Worm (Caenorhabditis elegans): ENCODE results near the gene T22B2.3.

The T22B2.3 gene

DNA sequence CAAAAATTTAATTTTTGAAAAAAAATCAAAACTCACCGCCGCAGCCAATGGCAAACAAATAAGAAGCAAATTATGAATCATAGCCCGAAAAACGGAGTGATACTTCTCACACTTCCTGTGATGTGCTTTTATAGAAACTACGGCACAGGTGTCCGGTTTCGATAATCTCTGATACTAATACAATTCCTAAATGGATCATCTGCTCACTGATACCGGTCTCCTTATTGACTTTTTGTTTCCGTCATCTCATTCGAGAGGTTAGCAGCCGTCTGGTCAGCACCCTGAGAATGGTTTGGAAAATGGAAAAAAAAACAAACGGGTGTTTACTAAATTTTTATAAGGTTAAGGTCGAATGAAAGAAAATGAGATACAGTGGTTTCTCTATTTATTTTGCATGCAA, 1.4 kb upstream of the T22B2.3 start, which contains the start of gene idpp-9:
Gene idpp-9, minus strand, starts transcription at position 101 of the 400 bp plus-strand sequence.
- TF ChIP-seq W03F9.2 (tag; optimal IDR thresholded peaks at IDR 0.05) (no peak), him-1 (tag; optimal IDR thresholded peaks at IDR 0.05) (no peak), dao-5 (tag; optimal IDR thresholded peaks at IDR 0.05) (no peak)

DNA sequence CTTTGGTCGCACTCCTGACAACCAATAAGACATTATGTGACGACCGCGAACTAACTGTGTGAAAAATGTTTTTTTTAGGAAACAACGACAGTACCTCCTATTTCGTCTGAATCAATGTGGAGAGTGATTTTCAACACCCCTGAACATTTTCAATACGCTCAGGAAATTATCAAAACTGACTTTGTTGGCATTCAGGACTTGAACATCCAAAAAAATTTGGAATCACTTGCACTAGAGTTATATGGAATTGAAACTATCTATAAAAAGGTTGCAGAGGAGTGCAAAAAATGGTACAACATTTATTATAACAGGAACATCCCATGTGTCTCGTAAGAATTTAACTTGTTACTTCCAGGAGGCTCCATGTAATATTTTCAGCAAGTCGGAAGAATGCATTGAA, 1.1 kb downstream of the T22B2.3 start:
- no peak for TF ChIP-seq him-1 (tag; optimal IDR thresholded peaks at IDR 0.05)
- no peak for TF ChIP-seq dao-5 (tag; optimal IDR thresholded peaks at IDR 0.05)
- TF ChIP-seq W03F9.2 (tag; optimal IDR thresholded peaks at IDR 0.05), result no peak

DNA sequence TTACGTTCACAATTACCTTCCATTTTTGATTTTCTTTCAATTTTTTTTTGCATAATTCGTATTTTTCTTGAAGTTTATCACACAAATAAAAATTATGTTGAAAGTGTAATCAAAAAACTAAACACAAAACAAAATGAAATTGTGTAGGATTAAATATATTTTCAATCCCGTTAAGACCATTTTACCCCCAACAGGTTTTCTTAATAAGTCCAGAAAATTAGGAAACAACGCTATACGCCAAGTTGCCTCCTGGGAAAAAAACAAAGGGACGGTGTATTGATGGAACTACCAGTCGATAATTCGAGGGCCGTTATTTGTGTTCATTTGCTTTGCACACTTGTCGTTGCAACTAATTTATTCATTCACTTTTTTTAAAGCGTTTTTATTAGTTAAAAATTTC, 2.6 kb downstream of the T22B2.3 start:
- no peak for TF ChIP-seq him-1 (tag; optimal IDR thresholded peaks at IDR 0.05)
- no peak for TF ChIP-seq dao-5 (tag; optimal IDR thresholded peaks at IDR 0.05)
- TF ChIP-seq W03F9.2 (tag; optimal IDR thresholded peaks at IDR 0.05), result no peak

DNA sequence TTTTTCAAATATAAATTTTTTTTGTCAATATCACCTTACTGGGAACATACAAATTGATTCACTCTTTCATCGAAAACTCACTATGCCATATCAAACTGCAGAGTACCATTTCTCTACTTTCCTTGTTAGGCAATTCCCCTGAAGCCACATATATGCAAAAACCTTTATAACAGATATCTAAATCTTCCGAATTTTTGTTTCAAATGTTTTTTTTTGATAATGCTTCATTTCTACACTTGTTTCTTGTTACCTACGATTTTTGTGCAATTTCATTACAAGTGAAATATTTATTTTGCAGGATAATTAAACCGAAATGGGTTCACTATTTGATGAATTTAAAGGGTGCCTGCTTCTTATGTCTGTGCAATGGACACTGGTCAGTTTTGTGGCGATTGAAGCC, 3.0 kb downstream of the T22B2.3 start, which contains the start of gene T22B2.2:
Gene T22B2.2, plus strand, starts transcription at position 301 of the 400 bp plus-strand sequence.
- TF ChIP-seq him-1 (tag; optimal IDR thresholded peaks at IDR 0.05), result no peak
- no peak for TF ChIP-seq dao-5 (tag; optimal IDR thresholded peaks at IDR 0.05)
- no peak for TF ChIP-seq W03F9.2 (tag; optimal IDR thresholded peaks at IDR 0.05)

DNA sequence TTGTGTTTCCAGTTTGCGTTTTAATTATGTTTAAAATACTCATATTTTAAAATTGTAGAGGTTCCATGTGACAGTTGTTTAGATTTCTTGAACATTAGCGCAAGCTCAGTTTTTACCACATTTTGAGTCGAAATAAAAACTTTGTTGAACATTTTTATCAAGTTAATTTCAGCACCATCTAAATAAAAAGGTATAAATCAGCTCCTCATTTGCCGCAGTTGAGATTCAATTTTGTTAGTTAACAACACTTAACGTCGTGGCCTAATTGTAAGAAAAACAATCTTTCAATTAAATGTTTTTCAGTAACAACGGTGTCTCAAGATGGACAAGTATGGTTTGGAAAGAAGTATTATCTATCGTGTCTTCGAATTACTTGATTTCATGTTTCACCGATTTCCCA, 3.6 kb downstream of the T22B2.3 start:
- TF ChIP-seq him-1 (tag; optimal IDR thresholded peaks at IDR 0.05) (no peak), W03F9.2 (tag; optimal IDR thresholded peaks at IDR 0.05) (no peak), dao-5 (tag; optimal IDR thresholded peaks at IDR 0.05) (no peak)

DNA sequence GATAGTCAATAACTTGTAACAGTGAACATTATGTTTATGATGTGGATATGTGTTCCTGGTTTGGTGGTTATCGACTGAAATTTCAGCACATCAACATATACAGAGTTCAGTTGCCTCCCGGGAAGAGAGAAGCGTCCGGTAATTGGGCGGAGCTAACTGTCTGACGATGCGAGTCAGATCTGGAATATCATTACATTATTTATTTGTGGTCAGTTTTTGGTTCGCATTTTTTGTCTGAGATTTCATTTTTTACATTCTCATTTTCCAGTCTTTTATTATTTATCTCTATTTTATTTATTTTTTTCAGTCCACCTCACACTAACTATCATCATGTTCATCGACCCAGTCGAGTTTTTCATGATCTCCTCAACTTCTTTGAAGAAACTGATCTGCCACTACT, 8.7 kb downstream of the T22B2.3 start, which contains the start of gene T22B2.1:
Gene T22B2.1, plus strand, starts transcription at position 301 of the 400 bp plus-strand sequence.
- TF ChIP-seq him-1 (tag; optimal IDR thresholded peaks at IDR 0.05), result no peak
- TF ChIP-seq W03F9.2 (tag; optimal IDR thresholded peaks at IDR 0.05), result no peak
- TF ChIP-seq dao-5 (tag; optimal IDR thresholded peaks at IDR 0.05), result no peak

DNA sequence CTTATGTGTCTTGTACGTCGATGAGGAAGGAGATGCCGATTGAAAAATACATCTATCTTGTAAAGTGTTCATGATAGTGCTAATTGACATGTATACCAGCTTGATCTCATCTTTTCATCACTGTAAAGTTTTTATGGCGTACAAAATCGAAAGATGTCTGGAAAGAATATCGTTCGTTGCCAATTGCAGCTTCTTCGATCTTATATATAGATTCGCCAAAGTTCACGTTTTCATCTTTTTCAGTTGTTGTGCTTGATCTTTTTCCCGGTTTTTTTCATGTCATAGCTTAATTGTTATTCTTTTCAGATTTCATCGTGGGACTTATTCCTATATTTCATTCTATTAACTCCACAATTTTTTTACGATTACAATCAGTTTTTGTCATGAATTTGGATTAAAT, 14.2 kb downstream of the T22B2.3 start, which contains the start of gene adt-3:
Gene adt-3, plus strand, starts transcription at position 301 of the 400 bp plus-strand sequence.
- TF ChIP-seq W03F9.2 (tag; optimal IDR thresholded peaks at IDR 0.05) (no peak), dao-5 (tag; optimal IDR thresholded peaks at IDR 0.05) (no peak), him-1 (tag; optimal IDR thresholded peaks at IDR 0.05) (no peak)

DNA sequence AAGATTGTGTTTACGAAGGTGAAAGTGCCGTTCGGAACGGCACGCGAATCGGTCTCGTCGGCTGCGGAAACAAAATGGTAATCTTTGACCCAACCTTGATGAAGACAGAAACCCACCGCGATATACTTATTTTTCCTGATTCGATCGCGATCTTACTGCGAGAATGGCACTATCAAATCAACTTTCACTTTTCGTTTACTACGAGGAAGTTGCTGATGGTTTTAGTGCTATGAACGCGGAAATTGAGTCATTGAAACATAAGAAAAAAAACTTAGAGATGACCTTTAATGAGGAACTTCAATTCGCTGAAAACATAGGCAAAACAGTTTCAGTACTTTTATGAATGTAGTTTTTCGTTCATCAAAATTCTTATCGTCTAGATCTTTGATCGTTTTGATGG, 15.6 kb downstream of the T22B2.3 start:
- TF ChIP-seq dao-5 (tag; optimal IDR thresholded peaks at IDR 0.05) (no peak), W03F9.2 (tag; optimal IDR thresholded peaks at IDR 0.05) (no peak), him-1 (tag; optimal IDR thresholded peaks at IDR 0.05) (no peak)

DNA sequence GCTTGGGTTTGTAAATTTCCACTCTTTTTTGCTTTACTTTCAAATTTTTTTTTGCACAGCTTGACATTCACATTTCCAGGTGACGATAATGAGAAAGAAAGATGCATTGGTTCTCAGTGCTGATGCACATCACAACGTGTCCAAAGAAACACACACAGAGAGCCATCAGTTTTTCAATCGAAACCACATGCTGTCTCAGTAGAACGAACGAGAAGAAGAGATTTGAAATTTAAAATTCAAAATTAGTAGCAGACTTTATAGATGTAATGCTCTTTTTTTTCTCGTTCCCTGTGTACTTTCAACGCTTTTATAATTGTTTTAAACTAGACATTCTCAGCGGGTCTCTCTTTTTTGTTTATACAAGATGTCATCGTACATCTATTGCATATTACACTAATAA, 20.4 kb downstream of the T22B2.3 start:
- TF ChIP-seq him-1 (tag; optimal IDR thresholded peaks at IDR 0.05) (no peak), W03F9.2 (tag; optimal IDR thresholded peaks at IDR 0.05) (no peak), dao-5 (tag; optimal IDR thresholded peaks at IDR 0.05) (no peak)

DNA sequence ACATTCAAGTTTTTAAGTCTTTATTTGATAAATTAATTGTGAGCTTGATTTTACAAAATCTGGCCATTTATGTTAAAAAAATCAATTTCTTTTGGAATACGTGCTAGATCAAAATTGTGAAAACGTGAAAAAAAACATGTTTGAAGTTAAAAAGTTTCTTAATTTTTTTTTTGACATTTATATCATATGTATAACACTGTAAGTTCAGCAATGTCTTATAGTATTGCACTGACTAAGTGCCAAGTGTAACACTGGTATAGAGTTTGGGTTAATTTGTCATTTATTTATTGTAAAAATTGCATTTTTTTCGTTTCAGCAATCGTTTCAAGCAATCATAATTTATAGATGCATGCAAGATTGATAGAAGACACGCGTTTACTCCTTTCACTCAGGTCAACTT, 20.8 kb downstream of the T22B2.3 start:
- TF ChIP-seq dao-5 (tag; optimal IDR thresholded peaks at IDR 0.05) (no peak), W03F9.2 (tag; optimal IDR thresholded peaks at IDR 0.05) (no peak), him-1 (tag; optimal IDR thresholded peaks at IDR 0.05) (no peak)

DNA sequence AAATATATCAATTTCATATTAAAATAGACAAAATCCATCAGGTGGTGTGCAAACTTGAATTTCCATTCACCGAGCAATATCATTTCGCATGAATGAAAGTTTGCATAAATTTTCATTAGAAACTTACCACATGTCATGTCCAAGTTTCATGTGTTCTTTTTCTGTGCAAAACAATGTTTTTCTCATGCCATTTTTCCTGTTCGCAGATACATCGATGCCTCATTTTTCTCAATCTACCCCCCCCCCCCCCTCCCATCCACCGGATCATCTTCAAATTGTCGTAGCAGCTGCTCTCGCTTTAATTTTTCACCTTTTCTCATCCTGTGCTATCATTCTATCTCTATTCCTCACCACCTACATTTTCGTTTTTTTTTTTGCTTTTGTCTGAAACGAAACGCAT, 21.8 kb downstream of the T22B2.3 start, which contains the start of gene T19D2.3:
Gene T19D2.3, plus strand, starts transcription at position 301 of the 400 bp plus-strand sequence.
- no peak for TF ChIP-seq him-1 (tag; optimal IDR thresholded peaks at IDR 0.05)
- TF ChIP-seq dao-5 (tag; optimal IDR thresholded peaks at IDR 0.05), result no peak
- TF ChIP-seq W03F9.2 (tag; optimal IDR thresholded peaks at IDR 0.05), result no peak

DNA sequence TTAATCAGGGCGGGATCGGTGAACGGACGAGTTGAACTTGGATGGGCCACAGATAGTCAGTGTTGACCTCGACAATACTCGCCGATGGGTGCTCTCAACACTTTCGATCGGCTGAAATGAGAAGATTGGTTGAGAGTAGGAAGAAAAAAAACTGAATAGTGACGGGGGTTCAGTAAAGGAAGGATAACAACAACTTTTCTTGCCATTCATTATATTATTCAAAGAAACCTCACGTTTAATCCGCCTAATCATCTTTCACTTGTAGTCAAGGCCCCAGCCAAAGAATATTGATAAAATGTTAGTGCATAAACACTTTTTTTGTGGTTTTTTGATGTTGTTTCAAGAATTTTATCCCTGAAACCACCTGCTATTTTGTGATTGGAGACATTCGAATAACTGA, 25.2 kb downstream of the T22B2.3 start, which contains the start of gene T19D2.13:
Gene T19D2.13, minus strand, starts transcription at position 101 of the 400 bp plus-strand sequence.
- no peak for TF ChIP-seq dao-5 (tag; optimal IDR thresholded peaks at IDR 0.05)
- no peak for TF ChIP-seq him-1 (tag; optimal IDR thresholded peaks at IDR 0.05)

DNA sequence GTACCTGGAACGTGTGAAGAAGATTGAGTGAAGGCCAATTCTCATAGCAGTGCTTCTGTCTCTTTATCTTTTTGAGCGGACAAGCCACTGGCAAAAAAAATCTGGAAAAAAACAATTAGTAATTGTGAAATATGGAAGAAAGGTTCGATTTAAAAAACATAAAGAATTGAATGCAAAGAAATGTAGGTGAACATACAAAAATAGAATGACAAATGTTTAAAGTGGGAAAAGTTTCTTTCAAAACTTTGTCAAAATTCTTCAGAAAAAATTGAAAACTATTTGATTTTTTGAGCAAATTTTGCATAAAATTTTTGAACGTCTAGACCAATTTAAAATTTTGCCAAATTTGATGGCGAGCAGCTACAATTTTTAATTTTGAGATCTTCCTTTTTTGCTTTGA, 26.1 kb downstream of the T22B2.3 start, which contains the start of gene ptp-4A2:
Gene ptp-4A2, minus strand, starts transcription at position 101 of the 400 bp plus-strand sequence.
- no peak for TF ChIP-seq W03F9.2 (tag; optimal IDR thresholded peaks at IDR 0.05)
- TF ChIP-seq dao-5 (tag; optimal IDR thresholded peaks at IDR 0.05), result no peak
- no peak for TF ChIP-seq him-1 (tag; optimal IDR thresholded peaks at IDR 0.05)

DNA sequence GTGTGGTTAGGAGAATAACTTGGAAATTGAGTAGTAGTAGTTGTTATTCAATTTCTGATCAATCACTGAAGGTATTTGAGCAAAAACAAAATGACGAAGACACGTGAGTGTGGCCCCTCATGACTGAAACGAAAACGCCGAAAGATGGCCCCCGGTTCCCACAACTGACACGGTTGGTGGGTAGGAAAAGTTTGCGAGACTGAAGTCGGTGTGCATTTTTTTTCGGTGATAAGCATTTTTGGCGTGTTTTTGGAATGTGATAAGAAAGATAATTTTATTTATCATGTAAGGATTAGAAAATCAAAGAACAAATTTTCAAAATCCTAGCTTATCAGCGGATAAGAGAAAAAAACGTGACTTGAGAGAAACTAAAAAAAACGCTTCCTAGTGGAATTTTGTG, 27.0 kb downstream of the T22B2.3 start:
- TF ChIP-seq dao-5 (tag; optimal IDR thresholded peaks at IDR 0.05) (no peak), W03F9.2 (tag; optimal IDR thresholded peaks at IDR 0.05) (no peak), him-1 (tag; optimal IDR thresholded peaks at IDR 0.05) (no peak)

DNA sequence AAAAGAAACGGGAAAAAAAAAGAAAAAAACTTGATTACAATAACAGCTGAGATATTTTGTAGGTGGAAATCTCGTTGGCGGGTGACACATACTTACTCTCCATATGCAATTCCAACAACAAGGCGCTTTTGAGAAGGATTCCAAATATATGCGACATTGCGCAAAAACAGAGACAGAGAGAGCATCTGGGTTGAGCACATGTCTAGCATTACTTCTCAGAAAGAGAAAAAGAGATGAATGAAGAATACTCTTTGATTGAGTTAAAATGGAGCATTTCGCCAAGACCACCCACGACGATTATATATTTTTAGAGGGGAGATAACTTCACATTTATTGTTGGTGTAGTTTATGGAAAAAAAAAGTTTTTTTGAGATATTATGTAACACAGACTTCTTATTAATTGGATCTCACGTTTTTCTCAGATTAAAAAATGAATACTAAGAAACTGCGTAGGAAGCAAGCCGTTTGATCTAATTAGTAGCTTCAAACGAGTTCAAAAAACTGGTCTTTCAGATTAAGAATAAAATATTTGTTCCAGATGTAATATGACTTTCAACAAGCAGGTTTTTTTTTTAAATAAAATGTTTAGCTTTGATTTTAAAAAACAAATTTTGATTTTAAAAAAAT, 28.0 kb downstream of the T22B2.3 start:
- no peak for TF ChIP-seq him-1 (tag; optimal IDR thresholded peaks at IDR 0.05)
- no peak for TF ChIP-seq W03F9.2 (tag; optimal IDR thresholded peaks at IDR 0.05)
- TF ChIP-seq dao-5 (tag; optimal IDR thresholded peaks at IDR 0.05), result no peak
